Fruit fly (Drosophila melanogaster) Kc167 (cell line): ENCODE data around the gene RFeSP.

Experiments
- Sin3A ChIP-seq: fragments of >200 bp; optimal IDR thresholded peaks from 2 replicates; lab custom pipeline; 2018; ENCODE audit warnings: missing external identifiers
- h ChIP-seq: fragments of >200 bp; optimal IDR thresholded peaks from 3 replicates; lab custom pipeline; 2018; ENCODE audit warnings: missing external identifiers
- insv ChIP-seq: fragments of >200 bp; optimal IDR thresholded peaks from 3 replicates; lab custom pipeline; 2018; ENCODE audit warnings: missing external identifiers
- psq ChIP-seq: fragments of >200 bp; optimal IDR thresholded peaks from 2 replicates; lab custom pipeline; 2017; ENCODE audit warnings: missing external identifiers

- no peak for TF ChIP-seq h (lab: Kevin White, UChicago)
- TF ChIP-seq insv (lab: Kevin White, UChicago) = no peak
- TF ChIP-seq psq (lab: Kevin White, UChicago) = no peak
- TF ChIP-seq Sin3A = no peak
Observed at dm6 chr2L:1627824-1628501, 14.0 kb upstream of the RFeSP start.
